Worm (Caenorhabditis elegans): ENCODE measurements around the gene Y49E10.4.

The Y49E10.4 gene

DNA sequence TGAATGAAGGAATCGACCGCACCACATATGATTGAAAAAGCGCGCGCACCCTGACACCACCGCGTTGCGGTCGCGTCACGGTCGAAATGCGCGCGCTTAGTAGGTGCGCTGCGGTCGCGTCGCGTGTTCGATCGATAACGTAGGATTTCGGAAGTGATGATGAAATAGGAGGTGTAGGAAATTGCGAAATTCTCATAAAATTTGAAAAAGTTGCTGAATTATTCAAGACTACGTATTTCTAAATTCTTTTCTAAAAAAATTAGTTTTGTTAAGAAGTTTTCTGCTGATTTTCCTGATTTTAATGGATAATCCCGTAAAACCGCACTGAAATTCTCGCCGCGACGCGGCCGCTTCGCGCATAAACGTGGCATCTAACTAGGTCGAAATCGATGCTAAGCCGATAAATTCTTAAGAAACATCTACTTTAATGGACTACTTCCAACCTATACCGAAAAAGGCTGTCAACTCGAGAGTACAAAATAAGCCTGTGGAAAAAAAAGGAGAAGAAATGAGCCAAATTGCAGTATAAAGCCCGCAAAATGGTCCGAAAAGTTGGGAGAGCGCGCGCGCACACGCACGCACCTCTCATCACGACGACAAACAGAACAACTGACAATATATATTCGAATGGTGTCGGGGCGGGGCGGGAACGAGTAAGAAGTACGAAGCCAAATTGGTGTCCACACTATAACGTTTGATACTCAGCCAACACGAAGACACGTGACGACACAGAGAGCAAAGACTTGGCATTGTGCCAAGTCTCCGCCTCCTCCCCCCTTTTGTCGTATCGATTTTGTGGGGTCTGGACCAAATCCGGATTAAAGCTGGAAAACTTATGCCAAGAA is 14.9 kb downstream of the Y49E10.4 start, which contains the start of gene his-72 (continued):
- TF ChIP-seq dpl-1 (GFP tag; optimal IDR thresholded peaks at IDR 0.05), result no peak
- TF ChIP-seq gei-17 (GFP tag; optimal IDR thresholded peaks at IDR 0.05), result no peak
- peak; percentile 2 for TF ChIP-seq atf-7 (tag; optimal IDR thresholded peaks at IDR 0.05)
- TF ChIP-seq let-607 (tag; optimal IDR thresholded peaks at IDR 0.05), result peak in 1 of 2 experiments; percentile 11
- no peak for TF ChIP-seq lsl-1 (GFP tag; optimal IDR thresholded peaks at IDR 0.05)
- TF ChIP-seq sea-2 (GFP tag; IDR thresholded peaks at IDR 0.05), result 0 out of 2 replicates have a peak, but pooled peaks have one; percentile 7
- TF ChIP-seq zim-3 (tag; optimal IDR thresholded peaks at IDR 0.05), result no peak
- no peak for TF ChIP-seq B0261.1 (tag; optimal IDR thresholded peaks at IDR 0.05)
- no peak for TF ChIP-seq snpc-1.1 (tag; optimal IDR thresholded peaks at IDR 0.05; ENCODE audit: insufficient read depth)
- no peak for TF ChIP-seq F23B12.7 (tag; optimal IDR thresholded peaks at IDR 0.05; ENCODE audit: insufficient read depth)
- TF ChIP-seq dpff-1 (tag; optimal IDR thresholded peaks at IDR 0.05), result no peak
- no peak for TF ChIP-seq athp-1 (tag; optimal IDR thresholded peaks at IDR 0.05)
- TF ChIP-seq attf-5 (GFP tag; optimal IDR thresholded peaks at IDR 0.05), result no peak
- no peak for TF ChIP-seq xnd-1 (tag; optimal IDR thresholded peaks at IDR 0.05)
- no peak for TF ChIP-seq egrh-3 (GFP tag; IDR thresholded peaks at IDR 0.05)
- no peak for TF ChIP-seq tbx-9 (tag; optimal IDR thresholded peaks at IDR 0.05; ENCODE audit: borderline replicate concordance)
- no peak for TF ChIP-seq hmg-20 (GFP tag; IDR thresholded peaks at IDR 0.05)
- no peak for TF ChIP-seq bed-1 (GFP tag; IDR thresholded peaks at IDR 0.05)
- no peak for TF ChIP-seq lin-35 (GFP tag; optimal IDR thresholded peaks at IDR 0.05)
- no peak for TF ChIP-seq fkh-3 (tag; optimal IDR thresholded peaks at IDR 0.05)
- no peak for TF ChIP-seq ztf-26 (tag; optimal IDR thresholded peaks at IDR 0.05)
- TF ChIP-seq D2030.7 (GFP tag; IDR thresholded peaks at IDR 0.05), result peak; percentile 8; the same call in 1 of the 2 replicates
- no peak for TF ChIP-seq F37B4.10 (GFP tag; IDR thresholded peaks at IDR 0.05)
- no peak for TF ChIP-seq B0019.2 (GFP tag; conservative IDR thresholded peaks at IDR 0.05)
- no peak for TF ChIP-seq hrde-1 (tag; optimal IDR thresholded peaks at IDR 0.05; ENCODE audit: borderline replicate concordance)
- TF ChIP-seq pbrm-1 (GFP tag; IDR thresholded peaks at IDR 0.05), result no peak
- no peak for TF ChIP-seq aptf-3 (GFP tag; IDR thresholded peaks at IDR 0.05)
- no peak for TF ChIP-seq snpc-1.3 (tag; optimal IDR thresholded peaks at IDR 0.05; ENCODE audit: insufficient read depth)
- TF ChIP-seq hsf-1 (GFP tag; IDR thresholded peaks at IDR 0.05), result no peak; the same call in 1 of the 2 replicates
- peak; percentile 22 for TF ChIP-seq nhr-80 (tag; optimal IDR thresholded peaks at IDR 0.05)
- TF ChIP-seq ceh-100 (GFP tag; IDR thresholded peaks at IDR 0.05), result no peak
- TF ChIP-seq Y79H2A.3 (GFP tag; conservative IDR thresholded peaks at IDR 0.05), result 0 out of 2 replicates have a peak, but pooled peaks have one; percentile 6
- TF ChIP-seq madf-8 (GFP tag; conservative IDR thresholded peaks at IDR 0.05), result no peak
- no peak; the same call in 1 of the 2 replicates for TF ChIP-seq madf-6 (GFP tag; IDR thresholded peaks at IDR 0.05)
- TF ChIP-seq madf-3 (GFP tag; IDR thresholded peaks at IDR 0.05), result peak; percentile 95
- no peak for TF ChIP-seq nhr-90 (tag; optimal IDR thresholded peaks at IDR 0.05)
- peak; percentile 84 for TF ChIP-seq cebp-1 (GFP tag; IDR thresholded peaks at IDR 0.05)
- TF ChIP-seq cebp-1 (tag; optimal IDR thresholded peaks at IDR 0.05), result peak; percentile 95
- no peak for TF ChIP-seq akir-1 (GFP tag; optimal IDR thresholded peaks at IDR 0.05)
- TF ChIP-seq ccch-3 (GFP tag; optimal IDR thresholded peaks at IDR 0.05), result no peak
- no peak for TF ChIP-seq F57A8.1 (GFP tag; optimal IDR thresholded peaks at IDR 0.05)
- TF ChIP-seq F49E8.2 (tag; optimal IDR thresholded peaks at IDR 0.05; ENCODE audit: insufficient read depth), result no peak
- 0 out of 2 replicates have a peak, but pooled peaks have one; percentile 51 for TF ChIP-seq B0336.3 (GFP tag; IDR thresholded peaks at IDR 0.05)
- no peak for TF ChIP-seq Y53F4B.3 (GFP tag; IDR thresholded peaks at IDR 0.05)
- no peak for TF ChIP-seq ceh-91 (GFP tag; IDR thresholded peaks at IDR 0.05)
- TF ChIP-seq nfyb-1 (GFP tag; IDR thresholded peaks at IDR 0.05), result peak; percentile 61; the same call in 1 of the 2 replicates
